Fruit fly (Drosophila melanogaster) whole organism, embryonic: ENCODE measurements around the gene CG2147.

Source experiments
- CG7786 ChIP-seq: fragments of 200-800 bp; sonication (Bioruptor generic); optimal IDR thresholded peaks from 2 replicates; lab custom pipeline; 2016; ENCODE audit warnings: missing biosample characterization, missing genetic modification characterization
- HmgZ ChIP-seq: fragments of 200-800 bp; sonication (Bioruptor generic); optimal IDR thresholded peaks from 2 replicates; lab custom pipeline; 2018; ENCODE audit warnings: missing biosample characterization, mild to moderate bottlenecking, missing genetic modification characterization
- Optix ChIP-seq: fragments of 200-800 bp; sonication (Bioruptor generic); IDR thresholded peaks from 3 replicates; pipeline ENCODE4 v1.3.6; 2022; ENCODE audit warnings: missing biosample characterization, missing genetic modification characterization
- psq ChIP-seq: fragments of 200-800 bp; sonication (Bioruptor generic); optimal IDR thresholded peaks from 2 replicates; lab custom pipeline; 2017; ENCODE audit warnings: missing biosample characterization, missing genetic modification characterization

DNA sequence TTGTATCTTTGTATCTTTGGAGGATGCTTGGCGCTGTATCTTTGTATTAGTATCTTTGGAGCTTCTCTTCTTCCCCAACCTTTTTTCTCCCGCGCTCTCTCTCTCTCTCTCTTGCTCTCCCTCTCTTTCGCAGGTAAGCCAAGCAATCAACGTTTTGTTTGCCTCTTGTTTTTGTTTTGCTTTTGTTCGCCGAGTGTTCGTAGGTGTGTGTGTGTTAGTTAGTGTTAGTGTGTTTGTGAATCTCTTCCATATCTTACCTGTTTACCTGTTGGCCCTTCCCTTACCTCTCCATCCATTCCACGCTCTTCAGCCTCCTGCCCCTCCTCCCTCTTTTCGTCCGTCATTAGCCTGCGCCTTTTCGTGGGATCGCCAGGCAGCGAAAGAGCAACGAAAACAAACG is 26.5 kb upstream of the CG2147 start:
- TF ChIP-seq CG7786 (GFP tag; lab: Kevin White, UChicago) (no peak), psq (GFP tag; lab: Kevin White, UChicago) (no peak), HmgZ (tag; lab: Kevin White, UChicago) (no peak), Optix (no peak)
